Fruit fly (Drosophila melanogaster) whole organism, embryonic: Measurements from ENCODE around the gene CG2059.

Experiments used
- Atf3 ChIP-seq: fragments of 200-800 bp; sonication (Bioruptor generic); optimal IDR thresholded peaks from 3 replicates; lab custom pipeline; 2016; ENCODE audit warnings: missing biosample characterization, missing genetic modification characterization
- B-H1 ChIP-seq: fragments of 200-800 bp; sonication (Bioruptor generic); IDR thresholded peaks from 3 replicates; pipeline ENCODE4 v1.3.6; 2022; ENCODE audit warnings: missing biosample characterization, missing genetic modification characterization
- CG10979 ChIP-seq: fragments of 200-800 bp; sonication (Bioruptor generic); optimal IDR thresholded peaks from 2 replicates; lab custom pipeline; 2018; ENCODE audit warnings: missing biosample characterization, mild to moderate bottlenecking, missing genetic modification characterization, moderate library complexity
- CG11398 ChIP-seq: fragments of 200-800 bp; sonication (Bioruptor generic); optimal IDR thresholded peaks from 2 replicates; lab custom pipeline; 2016; ENCODE audit warnings: missing biosample characterization, missing genetic modification characterization
- CG12071 ChIP-seq: fragments of 200-800 bp; sonication (Bioruptor generic); optimal IDR thresholded peaks from 3 replicates; lab custom pipeline; 2018; ENCODE audit warnings: missing biosample characterization, mild to moderate bottlenecking, missing genetic modification characterization
- CG13296 ChIP-seq: fragments of 200-800 bp; sonication (Bioruptor generic); optimal IDR thresholded peaks from 3 replicates; lab custom pipeline; 2018; ENCODE audit warnings: missing biosample characterization, mild to moderate bottlenecking, missing genetic modification characterization
- CG16863 ChIP-seq: fragments of 200-800 bp; sonication (Bioruptor generic); optimal IDR thresholded peaks from 3 replicates; lab custom pipeline; 2016; ENCODE audit warnings: missing biosample characterization, missing genetic modification characterization
- CG2712 ChIP-seq: fragments of 200-800 bp; optimal IDR thresholded peaks from 3 replicates; lab custom pipeline; 2019; ENCODE audit warnings: missing biosample characterization, mild to moderate bottlenecking, missing genetic modification characterization, moderate library complexity
- CG2889 ChIP-seq: fragments of 200-800 bp; sonication (Bioruptor generic); IDR thresholded peaks from 3 replicates; pipeline ENCODE4 v1.3.6; 2022; ENCODE audit warnings: missing biosample characterization, missing genetic modification characterization
- CG3281 ChIP-seq: fragments of 200-800 bp; sonication (Bioruptor generic); optimal IDR thresholded peaks from 3 replicates; lab custom pipeline; 2017; ENCODE audit warnings: missing biosample characterization, mild to moderate bottlenecking, missing genetic modification characterization
- CG33557 ChIP-seq: fragments of 200-800 bp; sonication (Bioruptor generic); optimal IDR thresholded peaks from 2 replicates; lab custom pipeline; 2019; ENCODE audit warnings: missing biosample characterization, mild to moderate bottlenecking, missing genetic modification characterization, moderate library complexity
- CG3847 ChIP-seq: fragments of 200-800 bp; sonication (Bioruptor generic); IDR thresholded peaks from 2 replicates; pipeline ENCODE4 v1.3.6; 2022; ENCODE audit warnings: missing biosample characterization, missing genetic modification characterization
- CG4404 ChIP-seq: fragments of 200-800 bp; sonication (Bioruptor generic); IDR thresholded peaks from 2 replicates; pipeline ENCODE4 v1.3.6; 2022; ENCODE audit warnings: missing biosample characterization, missing genetic modification characterization
- CG4730 ChIP-seq: fragments of 200-800 bp; sonication (Bioruptor generic); IDR thresholded peaks from 2 replicates; pipeline ENCODE4 v1.3.6; 2022; ENCODE audit warnings: missing biosample characterization, missing genetic modification characterization
- CG4854 ChIP-seq: fragments of 200-800 bp; sonication (Bioruptor generic); optimal IDR thresholded peaks from 2 replicates; lab custom pipeline; 2016; ENCODE audit warnings: missing biosample characterization, missing genetic modification characterization, inconsistent platforms
- CG5245 ChIP-seq: fragments of 200-800 bp; sonication (Bioruptor generic); optimal IDR thresholded peaks from 3 replicates; lab custom pipeline; 2016; ENCODE audit warnings: missing biosample characterization, missing genetic modification characterization
- CG6254 ChIP-seq: fragments of 200-800 bp; sonication (Bioruptor generic); optimal IDR thresholded peaks from 3 replicates; lab custom pipeline; 2017; ENCODE audit warnings: mild to moderate bottlenecking, missing biosample characterization, missing genetic modification reagents, missing genetic modification characterization
- CG6813 ChIP-seq: fragments of 200-800 bp; sonication (Bioruptor generic); optimal IDR thresholded peaks from 2 replicates; lab custom pipeline; 2017; ENCODE audit warnings: missing biosample characterization, missing genetic modification characterization, mild to moderate bottlenecking, moderate library complexity, missing genetic modification reagents
- CG7357 ChIP-seq: fragments of 200-800 bp; sonication (Bioruptor generic); IDR thresholded peaks from 3 replicates; pipeline ENCODE4 v1.3.6; 2022; ENCODE audit warnings: missing biosample characterization, missing genetic modification characterization
- CG8478 ChIP-seq: fragments of >200 bp; optimal IDR thresholded peaks from 2 replicates; lab custom pipeline; 2018
- CG8944 ChIP-seq: fragments of 200-800 bp; sonication (Bioruptor generic); optimal IDR thresholded peaks from 3 replicates; lab custom pipeline; 2016; ENCODE audit warnings: missing biosample characterization, missing genetic modification characterization
- E2f2 ChIP-seq: fragments of 200-800 bp; sonication (Bioruptor generic); IDR thresholded peaks from 2 replicates; pipeline ENCODE4 v1.3.6; 2022; ENCODE audit warnings: missing biosample characterization, missing genetic modification characterization
- Elba2 ChIP-seq: fragments of 200-800 bp; sonication (Bioruptor generic); optimal IDR thresholded peaks from 3 replicates; lab custom pipeline; 2016; ENCODE audit warnings: missing biosample characterization, missing genetic modification characterization
- HLHmδ ChIP-seq: fragments of 200-800 bp; sonication (Bioruptor generic); optimal IDR thresholded peaks from 2 replicates; lab custom pipeline; 2018; ENCODE audit warnings: missing biosample characterization, mild to moderate bottlenecking, missing genetic modification characterization, moderate library complexity
- Hr3 ChIP-seq: fragments of 200-800 bp; sonication (Bioruptor generic); optimal IDR thresholded peaks from 3 replicates; lab custom pipeline; 2016; ENCODE audit warnings: missing biosample characterization, missing genetic modification characterization
- Lpt ChIP-seq: fragments of >200 bp; optimal IDR thresholded peaks from 2 replicates; lab custom pipeline; 2018; ENCODE audit warnings: missing biosample characterization, missing genetic modification characterization
- NC2α ChIP-seq: fragments of 200-800 bp; sonication (Bioruptor generic); optimal IDR thresholded peaks from 2 replicates; lab custom pipeline; 2016; ENCODE audit warnings: missing biosample characterization, missing genetic modification characterization
- Neu2 ChIP-seq: fragments of 200-800 bp; sonication (Bioruptor generic); optimal IDR thresholded peaks from 3 replicates; lab custom pipeline; 2016; ENCODE audit warnings: missing biosample characterization, missing genetic modification characterization, borderline replicate concordance
- Nf-YB ChIP-seq: fragments of 200-800 bp; sonication (Bioruptor generic); optimal IDR thresholded peaks from 3 replicates; lab custom pipeline; 2019; ENCODE audit warnings: missing biosample characterization, mild to moderate bottlenecking, missing genetic modification characterization, moderate library complexity
- Scr ChIP-seq: fragments of 200-800 bp; sonication (Bioruptor generic); IDR thresholded peaks from 2 replicates; pipeline ENCODE4 v1.3.6; 2022; ENCODE audit warnings: missing biosample characterization, missing genetic modification characterization; ENCODE audit not compliant: partially characterized antibody
- Ssrp ChIP-seq: fragments of 200-800 bp; sonication (Bioruptor generic); optimal IDR thresholded peaks from 2 replicates; lab custom pipeline; 2018; ENCODE audit warnings: missing biosample characterization, mild to moderate bottlenecking, missing genetic modification characterization, moderate library complexity
- YL-1 ChIP-seq: fragments of 200-800 bp; sonication (Bioruptor generic); optimal IDR thresholded peaks from 3 replicates; lab custom pipeline; 2017; ENCODE audit warnings: missing biosample characterization, mild to moderate bottlenecking, missing genetic modification characterization
- ase ChIP-seq: fragments of 200-800 bp; sonication (Bioruptor generic); IDR thresholded peaks from 3 replicates; pipeline ENCODE4 v1.3.6; 2022; ENCODE audit warnings: missing biosample characterization, missing genetic modification characterization
- ato ChIP-seq: fragments of 200-800 bp; sonication (Bioruptor generic); IDR thresholded peaks from 2 replicates; pipeline ENCODE4 v1.3.6; 2022; ENCODE audit warnings: missing biosample characterization, missing genetic modification characterization; ENCODE audit not compliant: partially characterized antibody
- crc ChIP-seq: fragments of 200-800 bp; sonication (Bioruptor generic); optimal IDR thresholded peaks from 2 replicates; lab custom pipeline; 2016; ENCODE audit warnings: missing biosample characterization, missing genetic modification characterization
- danr ChIP-seq: fragments of 200-800 bp; sonication (Bioruptor generic); IDR thresholded peaks from 2 replicates; pipeline ENCODE4 v1.3.6; 2022; ENCODE audit warnings: missing biosample characterization, missing genetic modification characterization
- disco-r ChIP-seq: fragments of 200-800 bp; sonication (Bioruptor generic); optimal IDR thresholded peaks from 2 replicates; lab custom pipeline; 2016; ENCODE audit warnings: missing biosample characterization, missing genetic modification characterization
- dpn ChIP-seq, 2 experiments: fragments of 200-800 bp; sonication (Bioruptor generic); optimal IDR thresholded peaks; 3 replicates each; lab custom pipeline; 2016; ENCODE audit warnings: missing biosample characterization in 2 of 2, missing genetic modification characterization in 2 of 2
- fd3F ChIP-seq: fragments of 200-800 bp; sonication (Bioruptor generic); optimal IDR thresholded peaks from 2 replicates; lab custom pipeline; 2018; ENCODE audit warnings: missing biosample characterization, mild to moderate bottlenecking, missing genetic modification characterization, moderate library complexity
- hbn ChIP-seq: fragments of 200-800 bp; sonication (Bioruptor generic); IDR thresholded peaks from 2 replicates; pipeline ENCODE4 v1.3.6; 2022; ENCODE audit warnings: missing biosample characterization, missing genetic modification characterization; ENCODE audit not compliant: partially characterized antibody
- hkb ChIP-seq, 2 experiments: fragments of 200-800 bp in 1 of 2; fragments of >200 bp in 1 of 2; sonication (Bioruptor generic) in 1 of 2; IDR thresholded peaks in 1 of 2; optimal IDR thresholded peaks in 1 of 2; 2 replicates each; pipeline versions ENCODE4 v1.3.6 to Lab custom; 2017 to 2022; ENCODE audit warnings: missing biosample characterization in 1 of 2, missing genetic modification characterization in 1 of 2
- knrl ChIP-seq: fragments of 200-800 bp; sonication (Bioruptor generic); IDR thresholded peaks from 3 replicates; pipeline ENCODE4 v1.3.6; 2022; ENCODE audit warnings: missing biosample characterization, missing genetic modification characterization; ENCODE audit not compliant: partially characterized antibody
- onecut ChIP-seq: fragments of 200-800 bp; sonication (Bioruptor generic); IDR thresholded peaks from 2 replicates; pipeline ENCODE4 v1.3.6; 2022; ENCODE audit warnings: missing biosample characterization, missing genetic modification characterization
- phol ChIP-seq: fragments of 200-800 bp; sonication (Bioruptor generic); optimal IDR thresholded peaks from 3 replicates; lab custom pipeline; 2018; ENCODE audit warnings: missing biosample characterization, mild to moderate bottlenecking, missing genetic modification characterization, moderate library complexity
- scrt ChIP-seq: fragments of 200-800 bp; sonication (Bioruptor generic); optimal IDR thresholded peaks from 2 replicates; lab custom pipeline; 2018; ENCODE audit warnings: missing biosample characterization, mild to moderate bottlenecking, missing genetic modification characterization, moderate library complexity
- sima ChIP-seq: fragments of 200-800 bp; sonication (Bioruptor generic); optimal IDR thresholded peaks from 2 replicates; lab custom pipeline; 2016; ENCODE audit warnings: missing biosample characterization, missing genetic modification characterization
- sisA ChIP-seq: fragments of 200-800 bp; sonication (Bioruptor generic); IDR thresholded peaks from 2 replicates; pipeline ENCODE4 v1.3.6; 2022; ENCODE audit warnings: missing biosample characterization, missing genetic modification characterization
- sob ChIP-seq: fragments of 200-800 bp; sonication (Bioruptor generic); IDR thresholded peaks from 2 replicates; pipeline ENCODE4 v1.3.6; 2022; ENCODE audit warnings: missing biosample characterization, missing genetic modification characterization
- stc ChIP-seq: fragments of 200-800 bp; sonication (Bioruptor generic); IDR thresholded peaks from 2 replicates; pipeline ENCODE4 v1.3.6; 2022; ENCODE audit warnings: missing biosample characterization, missing genetic modification characterization
- tgo ChIP-seq: fragments of 200-800 bp; sonication (Bioruptor generic); IDR thresholded peaks from 3 replicates; pipeline ENCODE4 v1.3.6; 2022; ENCODE audit warnings: missing biosample characterization, missing genetic modification characterization
- zen2 ChIP-seq: fragments of 200-800 bp; sonication (Bioruptor generic); IDR thresholded peaks from 3 replicates; pipeline ENCODE4 v1.3.6; 2022; ENCODE audit warnings: missing biosample characterization, missing genetic modification characterization; ENCODE audit not compliant: partially characterized antibody

Gene CG2059

DNA sequence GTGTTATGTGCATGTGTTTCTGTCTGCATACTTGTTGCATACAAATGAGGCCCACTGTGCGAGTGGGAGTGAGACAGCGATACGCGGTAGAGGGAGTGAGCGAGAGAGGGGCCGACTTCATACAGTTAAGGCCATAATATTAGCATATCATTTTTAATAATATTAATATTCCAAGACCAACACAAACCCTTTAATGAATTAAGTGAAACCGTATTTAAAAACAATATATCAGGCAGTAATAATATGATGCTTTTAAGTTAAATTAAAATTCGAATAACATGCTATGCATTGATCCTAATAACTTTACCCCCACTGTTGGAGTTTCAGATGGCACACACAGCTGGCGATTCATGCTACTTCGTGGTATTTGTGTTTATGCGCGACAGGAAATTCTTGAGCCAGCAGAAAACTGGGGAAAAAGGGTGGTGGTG, 38.7 kb downstream of the CG2059 start (continued):
- TF ChIP-seq tgo (GFP tag; lab: Robert Waterston, UW), result peak; percentile 95
- TF ChIP-seq stc, result peak; percentile 95
- TF ChIP-seq disco-r (GFP tag; lab: Kevin White, UChicago), result peak; percentile 70
- peak; percentile 61 for TF ChIP-seq Elba2 (GFP tag; lab: Kevin White, UChicago)
- peak; percentile 99 for TF ChIP-seq CG10979 (tag; lab: Kevin White, UChicago)
- TF ChIP-seq CG33557 (GFP tag; lab: Kevin White, UChicago), result peak; percentile 97
- TF ChIP-seq sima (GFP tag; lab: Kevin White, UChicago), result peak; percentile 35
- TF ChIP-seq YL-1 (GFP tag; lab: Kevin White, UChicago), result peak; percentile 89
- no peak for TF ChIP-seq CG8478 (lab: Kevin White, UChicago)
- TF ChIP-seq Lpt (GFP tag; lab: Kevin White, UChicago), result no peak
- no peak for TF ChIP-seq hkb (optimal IDR thresholded peaks at IDR 0.05; lab: Kevin White, UChicago)
- TF ChIP-seq hkb (GFP tag; IDR thresholded peaks at IDR 0.05; lab: Robert Waterston, UW), result peak; percentile 97
- TF ChIP-seq sisA (GFP tag; lab: Robert Waterston, UW), result peak; percentile 94
- peak; percentile 95 for TF ChIP-seq ase (GFP tag; lab: Robert Waterston, UW)
- peak; percentile 97 for TF ChIP-seq CG6813 (GFP tag; lab: Kevin White, UChicago)
- TF ChIP-seq CG4404 (GFP tag; lab: Robert Waterston, UW), result peak; percentile 91
- TF ChIP-seq onecut (GFP tag; lab: Robert Waterston, UW), result peak; percentile 94
- peak; percentile 84 to 95 for TF ChIP-seq dpn (GFP tag; optimal IDR thresholded peaks at IDR 0.05; lab: Kevin White, UChicago)
- peak; percentile 96 for TF ChIP-seq sob (GFP tag; lab: Robert Waterston, UW)
- peak; percentile 86 for TF ChIP-seq Nf-YB (GFP tag; lab: Kevin White, UChicago)
- TF ChIP-seq CG12071 (GFP tag; lab: Kevin White, UChicago), result peak; percentile 92
- no peak for TF ChIP-seq knrl
- peak; percentile 94 for TF ChIP-seq CG13296 (GFP tag; lab: Kevin White, UChicago)
- peak; percentile 79 for TF ChIP-seq CG4854 (GFP tag; lab: Kevin White, UChicago)
- peak; percentile 94 for TF ChIP-seq B-H1 (GFP tag; lab: Robert Waterston, UW)
- peak; percentile 93 for TF ChIP-seq CG3281 (GFP tag; lab: Kevin White, UChicago)
- TF ChIP-seq Hr3 (GFP tag; lab: Kevin White, UChicago), result peak; percentile 95
- TF ChIP-seq CG11398, result peak; percentile 77
- no peak for TF ChIP-seq Neu2 (GFP tag; lab: Kevin White, UChicago)
- TF ChIP-seq CG16863, result peak; percentile 79
- peak; percentile 92 for TF ChIP-seq scrt (GFP tag; lab: Kevin White, UChicago)
- no peak for TF ChIP-seq zen2 (GFP tag; lab: Robert Waterston, UW)
- no peak for TF ChIP-seq Scr
- peak; percentile 88 for TF ChIP-seq CG2889 (GFP tag; lab: Robert Waterston, UW)
- peak; percentile 90 for TF ChIP-seq fd3F
- peak; percentile 92 for TF ChIP-seq danr (GFP tag; lab: Robert Waterston, UW)
- TF ChIP-seq CG8944 (GFP tag; lab: Kevin White, UChicago), result peak; percentile 57
- TF ChIP-seq Atf3 (GFP tag; lab: Kevin White, UChicago), result peak; percentile 54
- TF ChIP-seq NC2α (GFP tag; lab: Kevin White, UChicago), result peak; percentile 35
- peak; percentile 97 for TF ChIP-seq phol (tag; lab: Kevin White, UChicago)
- no peak for TF ChIP-seq ato (GFP tag; lab: Robert Waterston, UW)
- peak; percentile 91 for TF ChIP-seq CG4730
- TF ChIP-seq crc (GFP tag; lab: Kevin White, UChicago), result peak; percentile 65
- TF ChIP-seq CG2712 (tag; lab: Kevin White, UChicago), result peak; percentile 99
- peak; percentile 79 for TF ChIP-seq E2f2 (GFP tag; lab: Robert Waterston, UW)
- TF ChIP-seq CG5245, result peak; percentile 93
- peak; percentile 85 for TF ChIP-seq CG7357 (GFP tag; lab: Robert Waterston, UW)
- TF ChIP-seq CG3847, result peak; percentile 90
- no peak for TF ChIP-seq HLHmδ (GFP tag; lab: Kevin White, UChicago)
- TF ChIP-seq hbn (GFP tag; lab: Robert Waterston, UW), result no peak
- TF ChIP-seq CG6254 (GFP tag; lab: Kevin White, UChicago), result peak; percentile 96
- TF ChIP-seq Ssrp (tag; lab: Kevin White, UChicago), result peak; percentile 97
